Worm (Caenorhabditis elegans) whole organism, midembryonic: ENCODE data around the gene R11D1.7.

Experiments used
- cog-1 ChIP-seq: sonication (generic microtip); optimal IDR thresholded peaks from 2 replicates; lab custom pipeline; 2016; ENCODE audit warnings: missing genetic modification characterization, missing compliant biosample characterization
- ref-1 ChIP-seq: fragments of 200-800 bp; sonication (Bioruptor generic); conservative IDR thresholded peaks from 2 replicates; pipeline ENCODE4 v1.3.6; 2022; ENCODE audit warnings: missing genetic modification reagents, missing genetic modification characterization, missing compliant biosample characterization
- ztf-29 ChIP-seq: fragments of 200-800 bp; sonication (Bioruptor generic); IDR thresholded peaks from 2 replicates; pipeline ENCODE4 v1.3.6; 2022; ENCODE audit warnings: missing genetic modification reagents, missing genetic modification characterization, missing compliant biosample characterization

DNA sequence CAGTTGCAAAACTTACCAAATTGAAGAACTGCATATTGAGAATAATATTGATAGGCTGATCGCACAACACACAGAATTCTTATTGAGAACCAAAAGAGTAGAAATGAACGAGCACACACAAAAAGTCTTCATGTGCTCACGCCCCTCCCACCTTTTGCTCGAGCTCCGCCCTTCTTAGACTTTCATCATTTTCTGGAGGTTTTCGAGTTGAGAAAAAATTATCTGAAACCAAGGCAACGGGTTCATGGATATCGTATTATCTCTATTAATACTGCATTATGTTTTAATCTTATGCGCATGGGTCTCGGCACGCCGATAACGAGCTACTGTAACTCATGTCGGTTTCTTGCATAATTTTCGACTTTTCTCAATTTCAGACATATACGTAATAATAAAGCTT lies 6.1 kb downstream of the R11D1.7 start, which contains the start of gene R11D1.12:
- TF ChIP-seq ref-1 (no peak), cog-1 (no peak), ztf-29 (GFP tag; lab: Robert Waterston, UW) (no peak)
